Worm (Caenorhabditis elegans) whole organism, mixed stage, embryonic: ENCODE results near the gene math-7.
"Not testable (repeated sequence)": the region's sequence is repeated elsewhere in the genome, so short reads cannot be mapped to it uniquely, and the experiment has no call there.

Source experiments
- M03D4.4 ChIP-seq: sonication (generic microtip); optimal IDR thresholded peaks from 2 replicates; lab custom pipeline; 2017; ENCODE audit warnings: mild to moderate bottlenecking, missing genetic modification characterization, missing compliant biosample characterization
- ceh-39 ChIP-seq: fragments of 150-350 bp; optimal IDR thresholded peaks from 2 replicates; lab custom pipeline; 2014; ENCODE audit warnings: missing biosample characterization, missing genetic modification characterization
- ces-1 ChIP-seq: fragments of 150-350 bp; optimal IDR thresholded peaks from 2 replicates; lab custom pipeline; 2014; ENCODE audit warnings: missing biosample characterization, missing genetic modification reagents, missing genetic modification characterization
- drap-1 ChIP-seq: fragments of 200-800 bp; sonication (Bioruptor generic); optimal IDR thresholded peaks from 3 replicates; lab custom pipeline; 2018; ENCODE audit warnings: mild to moderate bottlenecking, missing genetic modification characterization, missing compliant biosample characterization
- elt-1 ChIP-seq: sonication (generic microtip); optimal IDR thresholded peaks from 2 replicates; lab custom pipeline; 2017; ENCODE audit warnings: missing genetic modification characterization, mild to moderate bottlenecking, missing compliant biosample characterization, antibody characterized with exemption, moderate library complexity, borderline replicate concordance; ENCODE audit not compliant: insufficient read depth
- lsy-2 ChIP-seq: fragments of 150-350 bp; optimal IDR thresholded peaks from 2 replicates; lab custom pipeline; 2014; ENCODE audit warnings: missing biosample characterization, missing genetic modification characterization
- mep-1 ChIP-seq: fragments of 150-350 bp; optimal IDR thresholded peaks from 2 replicates; lab custom pipeline; 2017; ENCODE audit warnings: missing biosample characterization, missing genetic modification reagents, missing genetic modification characterization, inconsistent platforms
- mls-2 ChIP-seq: sonication (generic microtip); optimal IDR thresholded peaks from 2 replicates; lab custom pipeline; 2016; ENCODE audit warnings: mild to moderate bottlenecking, missing genetic modification characterization, moderate library complexity, missing compliant biosample characterization
- nhr-237 ChIP-seq: fragments of 150-350 bp; optimal IDR thresholded peaks from 2 replicates; lab custom pipeline; 2014; ENCODE audit warnings: missing biosample characterization, missing genetic modification characterization
- nhr-28 ChIP-seq: fragments of 150-350 bp; optimal IDR thresholded peaks from 2 replicates; lab custom pipeline; 2014; ENCODE audit warnings: missing biosample characterization, missing genetic modification characterization
- sptf-1 ChIP-seq: sonication (generic microtip); optimal IDR thresholded peaks from 2 replicates; lab custom pipeline; 2017; ENCODE audit warnings: mild to moderate bottlenecking, missing genetic modification characterization, moderate library complexity, missing compliant biosample characterization
- unc-39 ChIP-seq: fragments of 150-350 bp; optimal IDR thresholded peaks from 2 replicates; lab custom pipeline; 2014; ENCODE audit warnings: missing biosample characterization, missing genetic modification characterization
- unc-62 ChIP-seq: fragments of 150-350 bp; optimal IDR thresholded peaks from 2 replicates; lab custom pipeline; 2014; ENCODE audit warnings: missing biosample characterization, missing genetic modification reagents, missing genetic modification characterization
- ztf-11 ChIP-seq: fragments of 150-350 bp; optimal IDR thresholded peaks from 2 replicates; lab custom pipeline; 2014; ENCODE audit warnings: missing biosample characterization, missing genetic modification characterization

DNA sequence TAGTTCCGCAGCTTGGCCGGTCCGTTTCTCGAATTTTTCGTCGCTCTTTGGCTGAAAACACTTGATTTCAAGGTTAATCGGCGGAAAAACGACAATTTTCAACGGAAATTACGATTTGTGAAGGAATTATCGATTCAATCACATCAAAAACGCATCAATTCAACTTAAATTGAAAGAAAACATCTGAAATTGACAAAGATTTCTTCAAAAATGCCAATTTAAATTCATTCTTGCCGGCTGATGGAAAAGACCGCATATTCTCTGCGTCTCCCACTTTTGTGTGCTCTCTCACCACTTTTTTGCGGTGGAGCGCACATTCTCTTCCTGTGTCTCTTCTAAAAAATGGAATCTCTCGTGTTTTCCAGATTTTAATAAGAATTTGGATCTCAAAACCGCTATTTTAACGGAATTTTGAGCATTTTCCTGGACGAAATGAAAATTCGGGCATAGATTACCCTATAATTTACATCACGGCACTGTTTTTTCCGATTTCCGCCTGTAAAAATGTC lies 24.9 kb downstream of the math-7 start, which contains the start of gene C16C4.18:
- TF ChIP-seq mep-1 (tag; lab: Kevin White, UChicago): peak; percentile 2
- not testable (repeated sequence) for TF ChIP-seq ztf-11; unc-62; drap-1 (GFP tag; lab: Kevin White, UChicago); nhr-237 (tag; lab: Kevin White, UChicago); M03D4.4 (tag; lab: Kevin White, UChicago); mls-2 (tag; lab: Kevin White, UChicago); lsy-2 (tag; lab: Kevin White, UChicago); nhr-28 (tag; lab: Kevin White, UChicago); ceh-39; unc-39 (tag; lab: Kevin White, UChicago); elt-1 (tag; lab: Kevin White, UChicago); sptf-1 (tag; lab: Kevin White, UChicago); ces-1 (GFP tag; lab: Kevin White, UChicago)
